Fruit fly (Drosophila melanogaster) whole organism, pupa: ENCODE results near the gene Bdbt.

Source experiments
- EcR ChIP-seq: fragments of 200-800 bp; sonication (Bioruptor generic); optimal IDR thresholded peaks from 3 replicates; lab custom pipeline; 2019; ENCODE audit warnings: missing biosample characterization, missing genetic modification characterization, mild to moderate bottlenecking, moderate library complexity, missing genetic modification reagents
- fd96Ca ChIP-seq: fragments of 200-800 bp; sonication (Bioruptor generic); IDR thresholded peaks from 3 replicates; pipeline ENCODE4 v1.3.6; 2022; ENCODE audit warnings: missing biosample characterization, missing genetic modification characterization

dm6 chr3R:21158643-21159042 lies 40.0 kb upstream of the Bdbt start:
- TF ChIP-seq EcR (GFP tag; lab: Kevin White, UChicago) (no peak), fd96Ca (GFP tag; lab: Robert Waterston, UW) (no peak)
